Worm (Caenorhabditis elegans): Measurements from ENCODE around the gene nspc-20.

Gene nspc-20

ce11 chrX:14480248-14480647 lies 49.8 kb downstream of the nspc-20 start, which contains the start of gene gfi-3 (continued):
- TF ChIP-seq R02D3.7 (tag; optimal IDR thresholded peaks at IDR 0.05) = no peak
- no peak for TF ChIP-seq dmd-4 (tag; optimal IDR thresholded peaks at IDR 0.05)
- TF ChIP-seq sma-9 (GFP tag; optimal IDR thresholded peaks at IDR 0.05) = peak; percentile 84
- no peak for TF ChIP-seq sma-9 (tag; optimal IDR thresholded peaks at IDR 0.05)
- TF ChIP-seq ztf-1 (GFP tag; conservative IDR thresholded peaks at IDR 0.05) = no peak
- peak; percentile 89 for TF ChIP-seq snpc-4 (tag; optimal IDR thresholded peaks at IDR 0.05)
- TF ChIP-seq ceh-16 (tag; optimal IDR thresholded peaks at IDR 0.05) = peak; percentile 69
- peak; percentile 25 for TF ChIP-seq blmp-1 (tag; optimal IDR thresholded peaks at IDR 0.05; ENCODE audit: insufficient read depth)
- peak; percentile 84 for TF ChIP-seq sma-3 (GFP tag; optimal IDR thresholded peaks at IDR 0.05)
- TF ChIP-seq nhr-237 (tag; optimal IDR thresholded peaks at IDR 0.05) = no peak
- TF ChIP-seq crh-2 (tag; optimal IDR thresholded peaks at IDR 0.05) = peak; percentile 85
- TF ChIP-seq elt-3 (tag; optimal IDR thresholded peaks at IDR 0.05) = no peak
- TF ChIP-seq nhr-129 (tag; optimal IDR thresholded peaks at IDR 0.05) = peak; percentile 80
- peak; percentile 84 for TF ChIP-seq lin-11 (tag; optimal IDR thresholded peaks at IDR 0.05)
- no peak for TF ChIP-seq ZK546.5 (tag; optimal IDR thresholded peaks at IDR 0.05)
- TF ChIP-seq ztf-4 (tag; optimal IDR thresholded peaks at IDR 0.05) = peak; percentile 36
- TF ChIP-seq fos-1 (tag; optimal IDR thresholded peaks at IDR 0.05) = peak; percentile 73
- TF ChIP-seq nhr-6 (tag; optimal IDR thresholded peaks at IDR 0.05) = peak; percentile 48
